Fruit fly (Drosophila melanogaster): ENCODE measurements around the gene Aldh7A1.

Aldh7A1 gene

DNA sequence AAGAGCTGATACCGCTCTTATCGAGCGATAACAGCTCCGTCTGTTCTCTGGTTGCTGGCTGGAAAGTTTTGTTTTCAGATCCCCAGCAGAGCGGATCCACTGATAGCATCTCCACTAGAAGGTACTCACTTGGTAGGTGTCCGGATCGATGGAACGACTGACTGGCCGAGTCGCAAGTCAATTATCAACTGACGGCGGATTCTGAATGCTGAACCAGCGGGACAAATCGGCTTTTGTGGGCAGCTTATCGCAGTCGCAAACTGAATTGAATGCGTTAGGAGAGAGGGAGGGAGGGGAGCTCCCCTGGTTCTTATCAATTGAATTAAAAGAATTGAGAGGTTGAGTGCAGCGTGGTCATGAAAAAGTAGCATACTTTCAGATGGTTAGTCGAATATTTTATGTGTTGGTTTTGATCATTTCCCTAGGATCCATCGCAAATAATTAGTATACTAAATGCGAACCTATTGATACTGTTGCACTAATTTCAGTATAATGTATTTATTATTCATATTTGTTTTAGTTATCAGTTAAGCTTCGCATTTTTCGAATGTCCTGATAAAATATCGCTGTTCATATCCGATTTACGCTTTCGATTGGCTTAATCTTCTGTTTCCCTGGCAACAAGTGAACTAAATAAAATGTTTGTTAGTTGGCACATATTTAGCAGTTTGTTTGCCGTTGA, at the start of gene Aldh7A1, which contains the start of gene CG14085:
Aldh7A1 (minus strand) TSS at position 194 of the 682 bp plus-strand sequence.
CG14085 (plus strand) TSS at position 632 of the 682 bp plus-strand sequence.
- no peak for TF ChIP-seq grau (tag; optimal IDR thresholded peaks at IDR 0.05)
- no peak for TF ChIP-seq Abd-B (GFP tag; optimal IDR thresholded peaks at IDR 0.05)
- TF ChIP-seq Sox102F (GFP tag; optimal IDR thresholded peaks at IDR 0.05): no peak
- peak; percentile 31 for TF ChIP-seq CG15514 (GFP tag; optimal IDR thresholded peaks at IDR 0.05)
- TF ChIP-seq CG18619 (GFP tag; optimal IDR thresholded peaks at IDR 0.05): no peak
- TF ChIP-seq CG34376 (GFP tag; optimal IDR thresholded peaks at IDR 0.05): peak; percentile 90
- TF ChIP-seq Camta (GFP tag; optimal IDR thresholded peaks at IDR 0.05): no peak
- peak; percentile 30 for TF ChIP-seq CG17912 (GFP tag; optimal IDR thresholded peaks at IDR 0.05)
- peak; percentile 100 for TF ChIP-seq sug (tag; optimal IDR thresholded peaks at IDR 0.05)
- peak; percentile 72 for TF ChIP-seq CG10543 (GFP tag; optimal IDR thresholded peaks at IDR 0.05)
- peak; percentile 95 for TF ChIP-seq GATAe (GFP tag; conservative IDR thresholded peaks at IDR 0.05)
- peak; percentile 78 for TF ChIP-seq Deaf1 (tag; optimal IDR thresholded peaks at IDR 0.05)
- TF ChIP-seq NC2β (GFP tag; optimal IDR thresholded peaks at IDR 0.05): no peak
- no peak for TF ChIP-seq CG2116 (GFP tag; optimal IDR thresholded peaks at IDR 0.05)
- no peak for TF ChIP-seq CG30403 (GFP tag; optimal IDR thresholded peaks at IDR 0.05)
- no peak for TF ChIP-seq corto (GFP tag; optimal IDR thresholded peaks at IDR 0.05)
- peak; percentile 82 for TF ChIP-seq exex (tag; optimal IDR thresholded peaks at IDR 0.05)
- no peak for TF ChIP-seq Mes4 (GFP tag; optimal IDR thresholded peaks at IDR 0.05)
- TF ChIP-seq CG15601 (tag; optimal IDR thresholded peaks at IDR 0.05): peak; percentile 98
- no peak for TF ChIP-seq CG10431 (GFP tag; optimal IDR thresholded peaks at IDR 0.05)
- TF ChIP-seq crol (GFP tag; IDR thresholded peaks at IDR 0.05): peak; percentile 99
- no peak for TF ChIP-seq CG5180 (GFP tag; optimal IDR thresholded peaks at IDR 0.05)
- TF ChIP-seq CG18262 (tag; optimal IDR thresholded peaks at IDR 0.05): no peak
- TF ChIP-seq CG31365 (tag; optimal IDR thresholded peaks at IDR 0.05): no peak
- TF ChIP-seq Dek (tag; optimal IDR thresholded peaks at IDR 0.05): no peak
- TF ChIP-seq rib (GFP tag; IDR thresholded peaks at IDR 0.05): peak; percentile 62; the same call in 1 of the 2 replicates
- no peak for TF ChIP-seq CG11723 (GFP tag; optimal IDR thresholded peaks at IDR 0.05)
- TF ChIP-seq Oaz (GFP tag; IDR thresholded peaks at IDR 0.05): no peak
- no peak for TF ChIP-seq trem (tag; optimal IDR thresholded peaks at IDR 0.05)
- TF ChIP-seq chinmo (GFP tag; IDR thresholded peaks at IDR 0.05; ENCODE audit: partially characterized antibody): peak; percentile 92; the same call in 3 of the 4 replicates
- TF ChIP-seq ERR (GFP tag; optimal IDR thresholded peaks at IDR 0.05): no peak
- TF ChIP-seq vnd (GFP tag; IDR thresholded peaks at IDR 0.05; ENCODE audit: partially characterized antibody): 0 out of 3 replicates have a peak, but pooled peaks have one; percentile 38
- no peak for TF ChIP-seq CG1602 (GFP tag; optimal IDR thresholded peaks at IDR 0.05)
- TF ChIP-seq phol (tag; optimal IDR thresholded peaks at IDR 0.05): no peak
- peak; percentile 34 for TF ChIP-seq Max (GFP tag; optimal IDR thresholded peaks at IDR 0.05)
- TF ChIP-seq sc (optimal IDR thresholded peaks at IDR 0.05): no peak
- no peak for TF ChIP-seq sc (GFP tag; optimal IDR thresholded peaks at IDR 0.05)
- no peak for TF ChIP-seq CG17568 (GFP tag; optimal IDR thresholded peaks at IDR 0.05)
- no peak for TF ChIP-seq bbx (GFP tag; IDR thresholded peaks at IDR 0.05; ENCODE audit: partially characterized antibody)
- no peak for TF ChIP-seq Hr3 (GFP tag; optimal IDR thresholded peaks at IDR 0.05)
- 0 out of 3 replicates have a peak, but pooled peaks have one; percentile 30 for TF ChIP-seq Opbp (GFP tag; IDR thresholded peaks at IDR 0.05; ENCODE audit: partially characterized antibody)
- no peak for TF ChIP-seq CG17829 (tag; optimal IDR thresholded peaks at IDR 0.05)
- peak; percentile 57; the same call in 1 of the 2 replicates for TF ChIP-seq NFAT (GFP tag; IDR thresholded peaks at IDR 0.05)
- TF ChIP-seq bigmax (GFP tag; optimal IDR thresholded peaks at IDR 0.05): no peak
- TF ChIP-seq btn (GFP tag; optimal IDR thresholded peaks at IDR 0.05): no peak
- 0 out of 3 replicates have a peak, but pooled peaks have one; percentile 37 for TF ChIP-seq gce (GFP tag; IDR thresholded peaks at IDR 0.05)
- no peak for TF ChIP-seq CG43689 (GFP tag; IDR thresholded peaks at IDR 0.05)
- peak; percentile 21; the same call in 1 of the 2 replicates for TF ChIP-seq Rfx (GFP tag; IDR thresholded peaks at IDR 0.05)
- TF ChIP-seq CG14050 (GFP tag; IDR thresholded peaks at IDR 0.05): no peak

Data from whole organism, embryonic.